Worm (Caenorhabditis elegans): ENCODE measurements around the gene C07H6.2.

The C07H6.2 gene

ce11 chrIII:7495616-7496146 is 25.1 kb upstream of the C07H6.2 start:
- TF ChIP-seq sea-1 (GFP tag; conservative IDR thresholded peaks at IDR 0.05) = no peak
- no peak for TF ChIP-seq aly-1 (tag; optimal IDR thresholded peaks at IDR 0.05)
- TF ChIP-seq ama-1 (optimal IDR thresholded peaks at IDR 0.05) = no peak
- TF ChIP-seq ets-7 (tag; optimal IDR thresholded peaks at IDR 0.05) = no peak
- no peak for TF ChIP-seq flt-1 (GFP tag; IDR thresholded peaks at IDR 0.05)
- no peak for TF ChIP-seq B0310.2 (tag; optimal IDR thresholded peaks at IDR 0.05)
- TF ChIP-seq ceh-36 (tag; optimal IDR thresholded peaks at IDR 0.05) = no peak
- TF ChIP-seq hnd-1 (tag; optimal IDR thresholded peaks at IDR 0.05) = no peak
- no peak for TF ChIP-seq hmg-4 (GFP tag; optimal IDR thresholded peaks at IDR 0.05)
- TF ChIP-seq tra-4 (tag; optimal IDR thresholded peaks at IDR 0.05) = no peak
- no peak for TF ChIP-seq tbx-37 (GFP tag; conservative IDR thresholded peaks at IDR 0.05)
- no peak for TF ChIP-seq hmbx-1 (tag; optimal IDR thresholded peaks at IDR 0.05)
- TF ChIP-seq scrt-1 (GFP tag; IDR thresholded peaks at IDR 0.05) = no peak
- no peak for TF ChIP-seq pes-1 (GFP tag; IDR thresholded peaks at IDR 0.05)
- TF ChIP-seq ceh-13 (GFP tag; optimal IDR thresholded peaks at IDR 0.05) = no peak
- TF ChIP-seq F13C5.2 (tag; optimal IDR thresholded peaks at IDR 0.05) = no peak
- no peak for TF ChIP-seq tbx-11 (GFP tag; IDR thresholded peaks at IDR 0.05)

ce11 chrIII:7497782-7498266 is 23.0 kb upstream of the C07H6.2 start, which contains the start of gene cgh-1:
Gene cgh-1 (minus strand): TSS chrIII:7497832.
- no peak for TF ChIP-seq tra-4 (tag; optimal IDR thresholded peaks at IDR 0.05)
- TF ChIP-seq tbx-11 (GFP tag; IDR thresholded peaks at IDR 0.05) = no peak
- no peak for TF ChIP-seq flt-1 (GFP tag; IDR thresholded peaks at IDR 0.05)
- no peak for TF ChIP-seq ceh-36 (tag; optimal IDR thresholded peaks at IDR 0.05)
- TF ChIP-seq tbx-37 (GFP tag; conservative IDR thresholded peaks at IDR 0.05) = no peak
- no peak for TF ChIP-seq aly-1 (tag; optimal IDR thresholded peaks at IDR 0.05)
- TF ChIP-seq scrt-1 (GFP tag; IDR thresholded peaks at IDR 0.05) = no peak
- TF ChIP-seq hnd-1 (tag; optimal IDR thresholded peaks at IDR 0.05) = no peak
- no peak for TF ChIP-seq F13C5.2 (tag; optimal IDR thresholded peaks at IDR 0.05)
- no peak for TF ChIP-seq hmg-4 (GFP tag; optimal IDR thresholded peaks at IDR 0.05)
- no peak for TF ChIP-seq sea-1 (GFP tag; conservative IDR thresholded peaks at IDR 0.05)
- no peak for TF ChIP-seq ama-1 (optimal IDR thresholded peaks at IDR 0.05)
- TF ChIP-seq ceh-13 (GFP tag; optimal IDR thresholded peaks at IDR 0.05) = no peak

- TF ChIP-seq hmg-4 (GFP tag; optimal IDR thresholded peaks at IDR 0.05) = peak; percentile 62
- 0 out of 2 replicates have a peak, but pooled peaks have one; percentile 35 for TF ChIP-seq pes-1 (GFP tag; IDR thresholded peaks at IDR 0.05)
- TF ChIP-seq tbx-11 (GFP tag; IDR thresholded peaks at IDR 0.05) = no peak
- TF ChIP-seq F13C5.2 (tag; optimal IDR thresholded peaks at IDR 0.05) = peak; percentile 75
These were observed 22.5 kb upstream of the C07H6.2 start for ce11 chrIII:7498346-7498745.

- TF ChIP-seq F13C5.2 (tag; optimal IDR thresholded peaks at IDR 0.05) (peak; percentile 51), B0310.2 (tag; optimal IDR thresholded peaks at IDR 0.05) (no peak)
These were observed 21.3 kb upstream of the C07H6.2 start, which contains the start of the genes C07H6.9 and sap-140 for ce11 chrIII:7499421-7499902. Gene C07H6.9 (minus strand): TSS chrIII:7499471. Gene sap-140 (plus strand): TSS chrIII:7499738.

ce11 chrIII:7506983-7507382 is 13.8 kb upstream of the C07H6.2 start:
- TF ChIP-seq ets-7 (tag; optimal IDR thresholded peaks at IDR 0.05) = no peak
- TF ChIP-seq hnd-1 (tag; optimal IDR thresholded peaks at IDR 0.05) = no peak
- no peak for TF ChIP-seq ceh-36 (tag; optimal IDR thresholded peaks at IDR 0.05)
- TF ChIP-seq tbx-11 (GFP tag; IDR thresholded peaks at IDR 0.05) = no peak
- no peak for TF ChIP-seq ama-1 (optimal IDR thresholded peaks at IDR 0.05)
- TF ChIP-seq sea-1 (GFP tag; conservative IDR thresholded peaks at IDR 0.05) = no peak

ce11 chrIII:7508128-7508635 is 12.6 kb upstream of the C07H6.2 start, which contains the start of gene cls-1:
Gene cls-1 (plus strand): TSS chrIII:7508178.
- TF ChIP-seq ets-7 (tag; optimal IDR thresholded peaks at IDR 0.05) = no peak
- no peak for TF ChIP-seq tra-4 (tag; optimal IDR thresholded peaks at IDR 0.05)
- TF ChIP-seq ceh-36 (tag; optimal IDR thresholded peaks at IDR 0.05) = no peak
- no peak for TF ChIP-seq aly-1 (tag; optimal IDR thresholded peaks at IDR 0.05)
- no peak for TF ChIP-seq scrt-1 (GFP tag; IDR thresholded peaks at IDR 0.05)
- TF ChIP-seq flt-1 (GFP tag; IDR thresholded peaks at IDR 0.05) = no peak
- no peak for TF ChIP-seq tbx-37 (GFP tag; conservative IDR thresholded peaks at IDR 0.05)
- TF ChIP-seq sea-1 (GFP tag; conservative IDR thresholded peaks at IDR 0.05) = no peak
- TF ChIP-seq ama-1 (optimal IDR thresholded peaks at IDR 0.05) = no peak
- no peak for TF ChIP-seq hmbx-1 (tag; optimal IDR thresholded peaks at IDR 0.05)
- TF ChIP-seq B0310.2 (tag; optimal IDR thresholded peaks at IDR 0.05) = no peak
- TF ChIP-seq F13C5.2 (tag; optimal IDR thresholded peaks at IDR 0.05) = no peak
- no peak for TF ChIP-seq pes-1 (GFP tag; IDR thresholded peaks at IDR 0.05)

- no peak for TF ChIP-seq B0310.2 (tag; optimal IDR thresholded peaks at IDR 0.05)
- TF ChIP-seq flt-1 (GFP tag; IDR thresholded peaks at IDR 0.05) = no peak
- no peak for TF ChIP-seq hnd-1 (tag; optimal IDR thresholded peaks at IDR 0.05)
- no peak for TF ChIP-seq ceh-36 (tag; optimal IDR thresholded peaks at IDR 0.05)
- no peak for TF ChIP-seq hmbx-1 (tag; optimal IDR thresholded peaks at IDR 0.05)
- no peak for TF ChIP-seq ceh-13 (GFP tag; optimal IDR thresholded peaks at IDR 0.05)
- TF ChIP-seq tbx-11 (GFP tag; IDR thresholded peaks at IDR 0.05) = no peak
- TF ChIP-seq pes-1 (GFP tag; IDR thresholded peaks at IDR 0.05) = no peak
- no peak for TF ChIP-seq hmg-4 (GFP tag; optimal IDR thresholded peaks at IDR 0.05)
- TF ChIP-seq tbx-37 (GFP tag; conservative IDR thresholded peaks at IDR 0.05) = no peak
- TF ChIP-seq sea-1 (GFP tag; conservative IDR thresholded peaks at IDR 0.05) = no peak
- no peak for TF ChIP-seq ets-7 (tag; optimal IDR thresholded peaks at IDR 0.05)
- no peak for TF ChIP-seq tra-4 (tag; optimal IDR thresholded peaks at IDR 0.05)
- no peak for TF ChIP-seq F13C5.2 (tag; optimal IDR thresholded peaks at IDR 0.05)
- TF ChIP-seq scrt-1 (GFP tag; IDR thresholded peaks at IDR 0.05) = no peak
- TF ChIP-seq ama-1 (optimal IDR thresholded peaks at IDR 0.05) = no peak
These were observed 2.4 kb upstream of the C07H6.2 start, which contains the start of gene clk-2 for ce11 chrIII:7518424-7518823. Gene clk-2 (minus strand): TSS chrIII:7518524.

Measured in whole organism, early embryonic.